Worm (Caenorhabditis elegans): ENCODE data around the gene rpl-26.

rpl-26 gene

DNA sequence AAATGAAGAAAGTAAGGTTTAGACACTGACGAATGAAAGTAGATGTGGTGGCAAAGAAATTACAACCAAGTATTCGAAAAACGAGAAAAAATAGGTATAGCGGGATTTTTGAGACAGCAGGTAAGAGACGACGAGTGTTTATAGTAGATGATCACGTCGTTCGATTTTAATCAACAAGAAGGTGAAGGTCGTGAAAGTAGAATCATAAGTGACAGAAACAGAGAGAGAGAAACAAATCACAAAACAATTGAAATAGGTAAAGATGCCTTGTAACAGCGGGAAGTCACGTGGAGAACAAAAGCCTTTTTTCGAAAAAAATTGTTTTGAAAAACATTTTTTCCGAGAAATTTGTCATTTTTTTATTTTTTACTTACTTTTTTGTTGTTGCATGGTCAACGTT lies 27.5 kb downstream of the rpl-26 start, which contains the start of gene T22C8.6:
Gene T22C8.6 (minus strand): TSS at position 194 of the 400 bp plus-strand sequence.
- TF ChIP-seq W03F9.2 (tag; optimal IDR thresholded peaks at IDR 0.05) (no peak), him-1 (tag; optimal IDR thresholded peaks at IDR 0.05) (no peak), dao-5 (tag; optimal IDR thresholded peaks at IDR 0.05) (no peak)

- TF ChIP-seq dao-5 (tag; optimal IDR thresholded peaks at IDR 0.05) (no peak), him-1 (tag; optimal IDR thresholded peaks at IDR 0.05) (no peak), W03F9.2 (tag; optimal IDR thresholded peaks at IDR 0.05) (no peak)
Observed at ce11 chrII:8631766-8632165, 29.2 kb downstream of the rpl-26 start.

DNA sequence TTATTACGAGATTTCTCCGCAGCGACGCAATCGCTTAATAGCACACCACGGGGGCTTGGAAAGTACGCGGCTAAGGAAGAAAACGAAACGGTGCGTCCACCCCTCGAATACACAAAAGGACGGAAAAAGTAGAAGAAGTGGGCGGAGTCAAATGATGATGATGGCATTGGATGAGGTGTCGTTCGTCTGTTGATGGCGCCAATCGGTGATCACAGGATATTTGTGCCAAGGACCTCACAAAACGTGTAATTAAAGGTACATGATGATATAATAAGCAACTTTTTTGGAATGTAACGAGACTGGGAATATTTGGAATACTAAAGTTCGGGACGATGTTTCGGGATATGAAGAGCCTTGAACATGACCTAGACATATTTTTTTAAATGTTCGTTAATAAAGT lies 31.8 kb downstream of the rpl-26 start, which contains the start of gene cutl-12:
Gene cutl-12 (minus strand): TSS at position 101 of the 400 bp plus-strand sequence.
- TF ChIP-seq him-1 (tag; optimal IDR thresholded peaks at IDR 0.05) (no peak), dao-5 (tag; optimal IDR thresholded peaks at IDR 0.05) (no peak), W03F9.2 (tag; optimal IDR thresholded peaks at IDR 0.05) (no peak)

ce11 chrII:8637615-8638014 lies 35.0 kb downstream of the rpl-26 start, which contains the start of gene vab-9:
TSS of gene vab-9 (minus strand) at chrII:8637715.
- TF ChIP-seq him-1 (tag; optimal IDR thresholded peaks at IDR 0.05) (no peak), W03F9.2 (tag; optimal IDR thresholded peaks at IDR 0.05) (no peak), dao-5 (tag; optimal IDR thresholded peaks at IDR 0.05) (no peak)

DNA sequence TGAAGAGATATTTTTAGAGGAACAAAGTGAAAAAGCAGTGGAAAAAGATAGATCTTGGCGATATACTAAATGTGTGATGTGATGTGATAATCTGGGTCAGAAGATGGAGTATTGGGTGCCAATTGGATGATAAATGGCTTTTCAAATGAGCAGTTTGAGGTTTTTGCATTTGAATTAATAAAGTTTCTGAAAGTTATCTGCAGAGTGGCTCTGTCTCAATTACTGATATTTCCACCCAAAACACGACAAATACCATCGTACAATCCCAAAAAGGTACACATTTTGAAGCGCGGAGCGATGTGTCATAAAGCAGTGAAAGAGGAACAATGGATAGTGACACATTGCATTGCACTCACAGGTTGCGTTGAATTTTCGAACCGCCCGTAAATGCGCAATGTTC lies 37.0 kb downstream of the rpl-26 start:
- TF ChIP-seq W03F9.2 (tag; optimal IDR thresholded peaks at IDR 0.05) (no peak), dao-5 (tag; optimal IDR thresholded peaks at IDR 0.05) (no peak), him-1 (tag; optimal IDR thresholded peaks at IDR 0.05) (no peak)

DNA sequence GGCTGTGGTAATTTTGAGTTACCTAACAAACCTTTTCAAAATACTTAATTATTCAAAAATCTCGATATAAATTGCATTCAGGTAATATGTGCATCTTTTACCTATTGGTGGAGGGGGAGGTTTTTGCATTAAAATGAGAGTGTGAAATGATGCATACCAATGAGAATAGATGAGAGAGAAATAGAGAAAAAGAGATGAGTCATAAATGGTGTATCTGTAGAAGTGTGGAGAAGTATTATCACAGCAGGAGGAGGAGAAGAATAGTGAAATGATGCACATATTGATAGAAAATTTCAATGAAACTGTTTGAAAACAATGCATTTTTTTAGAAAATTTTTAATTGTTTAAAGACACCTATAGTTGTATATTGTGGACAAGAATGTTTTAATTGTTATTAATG lies 37.9 kb downstream of the rpl-26 start:
- TF ChIP-seq dao-5 (tag; optimal IDR thresholded peaks at IDR 0.05): no peak
- TF ChIP-seq him-1 (tag; optimal IDR thresholded peaks at IDR 0.05): no peak
- TF ChIP-seq W03F9.2 (tag; optimal IDR thresholded peaks at IDR 0.05): no peak

DNA sequence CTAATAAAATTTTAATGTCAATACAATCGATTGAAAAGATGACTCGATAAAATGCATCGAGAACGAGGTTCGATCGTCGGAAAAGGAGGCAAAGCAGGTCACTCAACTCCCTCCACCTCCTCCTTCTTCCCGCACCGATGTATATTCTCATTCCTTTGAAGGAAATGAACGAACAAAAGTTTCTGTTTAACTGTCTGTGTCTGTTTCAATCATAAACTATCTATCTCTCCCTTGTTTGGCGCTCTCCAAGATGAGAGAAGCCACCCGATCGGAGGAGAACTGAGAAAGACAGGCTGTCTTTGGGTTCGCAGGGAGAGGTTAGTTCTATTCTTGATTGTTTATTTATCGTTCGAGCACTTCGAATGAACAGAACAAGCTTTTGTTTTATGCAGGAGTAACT lies 38.5 kb downstream of the rpl-26 start, which contains the start of gene D2085.7:
Gene D2085.7 (plus strand): TSS at position 251 of the 400 bp plus-strand sequence.
- TF ChIP-seq W03F9.2 (tag; optimal IDR thresholded peaks at IDR 0.05) (no peak), dao-5 (tag; optimal IDR thresholded peaks at IDR 0.05) (no peak), him-1 (tag; optimal IDR thresholded peaks at IDR 0.05) (no peak)

DNA sequence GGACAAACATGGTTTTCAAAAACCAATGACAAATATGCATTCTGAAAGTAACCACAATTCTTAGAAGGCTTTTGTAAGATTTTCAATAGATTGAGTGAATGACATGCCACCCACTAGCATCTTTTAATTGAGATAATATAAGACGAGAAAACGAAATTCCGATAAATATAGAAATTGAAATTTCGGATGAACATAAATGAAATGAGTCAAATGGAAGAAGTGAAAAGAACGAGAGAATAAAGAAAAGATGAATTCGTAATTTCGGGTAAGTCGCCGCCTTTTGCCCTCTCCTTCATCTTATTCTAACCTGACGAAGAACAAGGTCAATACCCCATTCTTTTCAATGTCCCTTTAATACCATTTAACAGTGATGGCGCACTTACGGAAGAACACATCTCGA lies 39.8 kb downstream of the rpl-26 start:
- TF ChIP-seq W03F9.2 (tag; optimal IDR thresholded peaks at IDR 0.05): no peak
- TF ChIP-seq dao-5 (tag; optimal IDR thresholded peaks at IDR 0.05): no peak
- no peak for TF ChIP-seq him-1 (tag; optimal IDR thresholded peaks at IDR 0.05)

- TF ChIP-seq dao-5 (tag; optimal IDR thresholded peaks at IDR 0.05) (no peak), W03F9.2 (tag; optimal IDR thresholded peaks at IDR 0.05) (no peak), him-1 (tag; optimal IDR thresholded peaks at IDR 0.05) (no peak)
Observed at ce11 chrII:8643627-8644356, 41.2 kb downstream of the rpl-26 start.

ce11 chrII:8646437-8646836 lies 43.9 kb downstream of the rpl-26 start:
- no peak for TF ChIP-seq W03F9.2 (tag; optimal IDR thresholded peaks at IDR 0.05)
- TF ChIP-seq dao-5 (tag; optimal IDR thresholded peaks at IDR 0.05): no peak
- TF ChIP-seq him-1 (tag; optimal IDR thresholded peaks at IDR 0.05): no peak

- TF ChIP-seq him-1 (tag; optimal IDR thresholded peaks at IDR 0.05) (no peak), dao-5 (tag; optimal IDR thresholded peaks at IDR 0.05) (no peak), W03F9.2 (tag; optimal IDR thresholded peaks at IDR 0.05) (no peak)
Observed at ce11 chrII:8648843-8649242, 46.3 kb downstream of the rpl-26 start.

DNA sequence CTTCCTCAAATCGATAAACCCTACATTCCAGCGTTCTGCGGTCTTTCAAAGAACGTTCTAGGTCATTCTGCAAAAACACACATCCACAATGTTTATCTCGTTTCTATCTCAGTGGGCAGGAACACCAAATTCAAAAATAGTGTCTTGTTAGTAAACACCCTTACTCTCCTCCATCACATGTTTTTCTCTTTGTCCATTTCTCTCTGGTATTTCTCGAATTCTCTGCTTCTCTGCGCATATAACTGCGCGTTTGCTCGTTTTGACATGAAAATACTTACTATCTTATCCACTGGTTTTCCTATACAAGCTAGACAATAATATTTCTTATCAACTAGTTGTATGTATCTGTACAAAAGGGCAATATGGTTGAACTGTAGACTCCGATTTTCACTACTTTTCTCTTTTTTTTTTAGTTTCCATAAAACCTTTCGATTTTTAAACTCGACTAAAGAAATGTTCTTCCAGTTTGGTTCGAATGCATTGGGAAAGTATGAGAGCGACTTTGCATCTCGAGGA lies 48.1 kb downstream of the rpl-26 start, which contains the start of gene pyr-1:
Gene pyr-1 (plus strand): TSS at position 466 of the 516 bp plus-strand sequence.
- TF ChIP-seq W03F9.2 (tag; optimal IDR thresholded peaks at IDR 0.05) (no peak), dao-5 (tag; optimal IDR thresholded peaks at IDR 0.05) (no peak), him-1 (tag; optimal IDR thresholded peaks at IDR 0.05) (no peak)
